Fruit fly (Drosophila melanogaster) whole organism, adult: ENCODE measurements around the gene bchs.

ENCODE experiments used
- CG11617 ChIP-seq: fragments of 200-800 bp; sonication (Bioruptor generic); optimal IDR thresholded peaks from 2 replicates; lab custom pipeline; 2017; ENCODE audit warnings: mild to moderate bottlenecking, missing biosample characterization, missing genetic modification reagents, missing genetic modification characterization
- CG12768 ChIP-seq: fragments of 200-800 bp; sonication (Bioruptor generic); optimal IDR thresholded peaks from 2 replicates; lab custom pipeline; 2017; ENCODE audit warnings: missing biosample characterization, missing genetic modification characterization, mild to moderate bottlenecking, moderate library complexity, missing genetic modification reagents
- CG14711 ChIP-seq: fragments of 200-800 bp; sonication (Bioruptor generic); optimal IDR thresholded peaks from 2 replicates; lab custom pipeline; 2018; ENCODE audit warnings: missing biosample characterization, mild to moderate bottlenecking, missing genetic modification characterization, moderate library complexity
- CG1620 ChIP-seq: fragments of 200-800 bp; sonication (Bioruptor generic); optimal IDR thresholded peaks from 2 replicates; lab custom pipeline; 2016; ENCODE audit warnings: missing biosample characterization, missing genetic modification characterization
- CG33017 ChIP-seq: fragments of 200-800 bp; sonication (Bioruptor generic); optimal IDR thresholded peaks from 2 replicates; lab custom pipeline; 2018; ENCODE audit warnings: missing biosample characterization, mild to moderate bottlenecking, missing genetic modification characterization, moderate library complexity
- CG5204 ChIP-seq: fragments of 200-800 bp; sonication (Bioruptor generic); optimal IDR thresholded peaks from 2 replicates; lab custom pipeline; 2016; ENCODE audit warnings: missing biosample characterization, missing genetic modification characterization
- CG7045 ChIP-seq: fragments of 200-800 bp; sonication (Bioruptor generic); optimal IDR thresholded peaks from 2 replicates; lab custom pipeline; 2017; ENCODE audit warnings: missing biosample characterization, mild to moderate bottlenecking, missing genetic modification characterization
- CG7101 ChIP-seq: fragments of 200-800 bp; sonication (Bioruptor generic); optimal IDR thresholded peaks from 2 replicates; lab custom pipeline; 2018; ENCODE audit warnings: missing biosample characterization, mild to moderate bottlenecking, missing genetic modification characterization, moderate library complexity
- Clk ChIP-seq: fragments of 200-800 bp; sonication (Bioruptor generic); optimal IDR thresholded peaks from 2 replicates; lab custom pipeline; 2017; ENCODE audit warnings: missing biosample characterization, missing genetic modification characterization
- Crg-1 ChIP-seq: fragments of 200-800 bp; sonication (Bioruptor generic); optimal IDR thresholded peaks from 2 replicates; lab custom pipeline; 2016; ENCODE audit warnings: missing biosample characterization, missing genetic modification characterization
- Hr96 ChIP-seq: fragments of 200-800 bp; sonication (Bioruptor generic); optimal IDR thresholded peaks from 2 replicates; lab custom pipeline; 2016; ENCODE audit warnings: missing biosample characterization, missing genetic modification characterization
- Mnt ChIP-seq: fragments of 200-800 bp; sonication (Bioruptor generic); optimal IDR thresholded peaks from 2 replicates; lab custom pipeline; 2016; ENCODE audit warnings: missing biosample characterization, mild to moderate bottlenecking, missing genetic modification characterization
- bab1 ChIP-seq: fragments of 200-800 bp; sonication (Bioruptor generic); optimal IDR thresholded peaks from 3 replicates; lab custom pipeline; 2019; ENCODE audit warnings: missing biosample characterization, mild to moderate bottlenecking, missing genetic modification characterization, moderate library complexity
- cic ChIP-seq: fragments of 200-800 bp; sonication (Bioruptor generic); optimal IDR thresholded peaks from 2 replicates; lab custom pipeline; 2017; ENCODE audit warnings: missing biosample characterization, mild to moderate bottlenecking, missing genetic modification characterization, moderate library complexity
- cnc ChIP-seq, 2 experiments: fragments of >200 bp; optimal IDR thresholded peaks; 2 replicates each; lab custom pipeline; 2017
- kay ChIP-seq: fragments of 200-800 bp; sonication (Bioruptor generic); peaks from one replicate; lab custom pipeline; 2016; ENCODE audit warnings: missing biosample characterization, missing genetic modification characterization, borderline replicate concordance
- ovo ChIP-seq: fragments of 200-800 bp; sonication (Bioruptor generic); optimal IDR thresholded peaks from 2 replicates; lab custom pipeline; 2016; ENCODE audit warnings: missing biosample characterization, missing genetic modification characterization
- pad ChIP-seq: fragments of 200-800 bp; sonication (Bioruptor generic); optimal IDR thresholded peaks from 3 replicates; lab custom pipeline; 2017; ENCODE audit warnings: missing biosample characterization, missing genetic modification characterization, mild to moderate bottlenecking, moderate library complexity, missing genetic modification reagents
- tj ChIP-seq: fragments of 200-800 bp; sonication (Bioruptor generic); optimal IDR thresholded peaks from 3 replicates; lab custom pipeline; 2017; ENCODE audit warnings: missing biosample characterization, mild to moderate bottlenecking, missing genetic modification characterization, moderate library complexity
- toe ChIP-seq: fragments of 200-800 bp; sonication (Bioruptor generic); optimal IDR thresholded peaks from 2 replicates; lab custom pipeline; 2016; ENCODE audit warnings: missing biosample characterization, missing genetic modification characterization

bchs gene

DNA sequence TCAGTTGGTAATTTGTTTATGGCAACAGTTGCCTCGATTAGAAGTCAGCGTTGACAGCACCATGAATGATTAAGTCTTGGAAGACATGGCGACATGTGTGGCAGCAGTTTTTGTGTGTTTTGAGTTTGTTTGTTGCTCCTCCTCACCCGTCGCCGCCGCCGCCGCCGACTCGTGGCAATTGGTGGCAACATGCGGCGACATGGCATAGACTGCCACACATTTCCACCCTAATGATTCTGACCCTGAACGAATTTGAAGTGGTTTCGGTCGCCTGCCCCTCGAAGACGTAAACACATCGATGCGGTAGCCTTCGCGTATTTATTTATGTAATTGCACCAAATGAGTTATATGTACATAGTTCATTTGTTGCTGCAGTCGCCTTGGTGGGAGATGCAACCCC, 4.1 kb upstream of the bchs start:
- TF ChIP-seq cic (GFP tag; lab: Kevin White, UChicago) (no peak), CG1620 (GFP tag; lab: Kevin White, UChicago) (no peak), cnc (optimal IDR thresholded peaks at IDR 0.05; lab: Kevin White, UChicago) (no peak), CG11617 (GFP tag; lab: Kevin White, UChicago) (no peak), CG7045 (GFP tag; lab: Kevin White, UChicago) (no peak), CG33017 (tag; lab: Kevin White, UChicago) (no peak), Clk (no peak), toe (GFP tag; lab: Kevin White, UChicago) (no peak), pad (no peak), CG7101 (no peak), CG5204 (no peak), CG14711 (tag; lab: Kevin White, UChicago) (no peak), CG12768 (no peak), kay (GFP tag; lab: Kevin White, UChicago) (no peak), Crg-1 (GFP tag; lab: Kevin White, UChicago) (no peak), Mnt (GFP tag; lab: Kevin White, UChicago) (no peak)

- TF ChIP-seq cic (GFP tag; lab: Kevin White, UChicago) (no peak), CG7101 (no peak), CG14711 (tag; lab: Kevin White, UChicago) (no peak), kay (GFP tag; lab: Kevin White, UChicago) (no peak), CG12768 (no peak), CG1620 (GFP tag; lab: Kevin White, UChicago) (no peak), Mnt (GFP tag; lab: Kevin White, UChicago) (no peak), CG33017 (tag; lab: Kevin White, UChicago) (no peak), CG7045 (GFP tag; lab: Kevin White, UChicago) (no peak), CG5204 (no peak), ovo (GFP tag; lab: Kevin White, UChicago) (no peak), tj (GFP tag; lab: Kevin White, UChicago) (no peak), cnc (optimal IDR thresholded peaks at IDR 0.05; lab: Kevin White, UChicago) (no peak), bab1 (no peak), Hr96 (GFP tag; lab: Kevin White, UChicago) (no peak), CG11617 (GFP tag; lab: Kevin White, UChicago) (no peak), pad (no peak)
Measured at dm6 chr2L:5904585-5904984, 2.4 kb upstream of the bchs start, which contains the start of gene CG9021. Gene CG9021, minus strand, starts transcription at chr2L:5904689.

DNA sequence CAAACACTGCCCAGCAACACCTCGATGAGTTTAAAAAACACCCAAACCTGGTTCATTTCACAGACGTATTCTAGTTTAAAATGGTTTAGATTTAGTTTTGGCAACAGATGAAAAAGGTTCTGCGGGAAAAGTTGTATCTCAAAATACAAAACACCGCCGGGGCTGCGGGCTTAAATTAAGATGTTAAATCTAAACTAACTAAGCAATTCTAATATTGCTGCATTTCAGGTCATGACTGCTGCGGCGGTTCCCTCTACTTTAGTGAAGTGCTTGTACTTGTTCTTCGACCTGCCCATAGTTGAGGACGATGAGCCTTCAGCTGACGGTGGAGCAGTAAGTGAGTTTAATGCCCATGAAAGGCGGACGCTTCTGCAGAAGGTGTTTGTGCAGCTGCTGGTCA, 3.2 kb downstream of the bchs start, which contains the start of gene CG14000:
TSS of gene CG14000 (minus strand) at position 101 of the 400 bp plus-strand sequence.
- TF ChIP-seq CG12768 (no peak), Crg-1 (GFP tag; lab: Kevin White, UChicago) (no peak), CG7101 (no peak), bab1 (no peak), kay (GFP tag; lab: Kevin White, UChicago) (no peak), CG1620 (GFP tag; lab: Kevin White, UChicago) (no peak), cnc (optimal IDR thresholded peaks at IDR 0.05; lab: Kevin White, UChicago) (no peak), toe (GFP tag; lab: Kevin White, UChicago) (no peak), tj (GFP tag; lab: Kevin White, UChicago) (no peak), Clk (no peak), CG5204 (no peak), ovo (GFP tag; lab: Kevin White, UChicago) (no peak), CG11617 (GFP tag; lab: Kevin White, UChicago) (no peak), pad (no peak), Mnt (GFP tag; lab: Kevin White, UChicago) (no peak), CG14711 (tag; lab: Kevin White, UChicago) (no peak), CG33017 (tag; lab: Kevin White, UChicago) (no peak), cic (GFP tag; lab: Kevin White, UChicago) (no peak), Hr96 (GFP tag; lab: Kevin White, UChicago) (no peak)

dm6 chr2L:5923603-5924138, 16.7 kb downstream of the bchs start, which contains the start of gene CG9016:
Gene CG9016, minus strand, starts transcription at chr2L:5923653.
- TF ChIP-seq tj (GFP tag; lab: Kevin White, UChicago) (no peak), ovo (GFP tag; lab: Kevin White, UChicago) (no peak), CG7045 (GFP tag; lab: Kevin White, UChicago) (no peak), Crg-1 (GFP tag; lab: Kevin White, UChicago) (no peak), pad (no peak), CG12768 (no peak), CG5204 (no peak), cic (GFP tag; lab: Kevin White, UChicago) (no peak), cnc (optimal IDR thresholded peaks at IDR 0.05; lab: Kevin White, UChicago) (no peak), CG33017 (tag; lab: Kevin White, UChicago) (no peak), Mnt (GFP tag; lab: Kevin White, UChicago) (no peak), kay (GFP tag; lab: Kevin White, UChicago) (no peak), Clk (no peak), CG14711 (tag; lab: Kevin White, UChicago) (no peak), CG11617 (GFP tag; lab: Kevin White, UChicago) (no peak)

DNA sequence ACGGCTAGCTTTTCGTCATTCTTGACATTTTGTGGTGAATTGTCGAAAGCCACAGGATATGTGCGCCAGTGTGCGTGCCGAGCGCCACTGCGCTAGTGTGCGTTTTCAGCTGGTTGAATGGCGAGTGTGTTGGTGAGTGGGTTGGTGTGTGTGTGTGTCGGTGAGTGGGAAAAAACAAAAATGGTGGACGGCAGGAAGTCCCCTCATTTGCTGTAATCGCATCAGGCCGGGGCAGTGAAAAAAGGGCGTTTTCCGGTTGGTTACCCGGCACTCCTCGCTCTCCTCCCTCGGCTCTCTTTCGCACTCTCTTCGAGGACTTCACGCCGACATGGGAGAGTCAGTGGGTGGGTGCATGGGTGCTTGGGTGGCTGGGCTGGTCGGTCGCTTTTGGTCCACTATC, 18.2 kb downstream of the bchs start:
- TF ChIP-seq cnc (optimal IDR thresholded peaks at IDR 0.05; lab: Kevin White, UChicago): no peak
- no peak for TF ChIP-seq CG7045 (GFP tag; lab: Kevin White, UChicago)
- no peak for TF ChIP-seq cic (GFP tag; lab: Kevin White, UChicago)
- no peak for TF ChIP-seq CG33017 (tag; lab: Kevin White, UChicago)
- TF ChIP-seq toe (GFP tag; lab: Kevin White, UChicago): no peak
- no peak for TF ChIP-seq Crg-1 (GFP tag; lab: Kevin White, UChicago)
- TF ChIP-seq CG12768: no peak
- TF ChIP-seq CG1620 (GFP tag; lab: Kevin White, UChicago): no peak
- no peak for TF ChIP-seq pad
- no peak for TF ChIP-seq kay (GFP tag; lab: Kevin White, UChicago)
- no peak for TF ChIP-seq CG11617 (GFP tag; lab: Kevin White, UChicago)
- no peak for TF ChIP-seq CG14711 (tag; lab: Kevin White, UChicago)
- TF ChIP-seq Clk: no peak
- TF ChIP-seq Mnt (GFP tag; lab: Kevin White, UChicago): no peak
- no peak for TF ChIP-seq Hr96 (GFP tag; lab: Kevin White, UChicago)
- TF ChIP-seq ovo (GFP tag; lab: Kevin White, UChicago): no peak
